Fruit fly (Drosophila melanogaster): ENCODE data around the gene CG3552.
A peak's percentile ranks its signal among the peaks of the same experiment; 100 is the strongest.

The CG3552 gene

dm6 chr3L:9505007-9505712 lies 49.0 kb downstream of the CG3552 start, which contains the start of gene path (continued):
- TF ChIP-seq Deaf1 (tag; optimal IDR thresholded peaks at IDR 0.05) (peak; percentile 47), zen2 (GFP tag; IDR thresholded peaks at IDR 0.05; ENCODE audit: partially characterized antibody) (no peak), nmo (GFP tag; optimal IDR thresholded peaks at IDR 0.05) (peak; percentile 57), CG10654 (GFP tag; optimal IDR thresholded peaks at IDR 0.05) (peak; percentile 29), CG7963 (GFP tag; IDR thresholded peaks at IDR 0.05; ENCODE audit: partially characterized antibody) (no peak), phol (tag; optimal IDR thresholded peaks at IDR 0.05) (peak; percentile 66), Rx (GFP tag; IDR thresholded peaks at IDR 0.05) (no peak), NK7.1 (GFP tag; optimal IDR thresholded peaks at IDR 0.05) (no peak), CG15011 (GFP tag; optimal IDR thresholded peaks at IDR 0.05) (no peak), CG32772 (GFP tag; IDR thresholded peaks at IDR 0.05) (no peak), Poxn (GFP tag; IDR thresholded peaks at IDR 0.05) (no peak), CG13287 (GFP tag; IDR thresholded peaks at IDR 0.05; ENCODE audit: partially characterized antibody) (peak; percentile 42; the same call in 1 of the 2 replicates), CG9609 (GFP tag; optimal IDR thresholded peaks at IDR 0.05) (no peak), ranshi (GFP tag; IDR thresholded peaks at IDR 0.05) (peak; percentile 19; the same call in 1 of the 2 replicates), slp2 (GFP tag; optimal IDR thresholded peaks at IDR 0.05) (no peak), CG18262 (tag; optimal IDR thresholded peaks at IDR 0.05) (peak; percentile 83), stc (GFP tag; IDR thresholded peaks at IDR 0.05) (no peak), wek (GFP tag; optimal IDR thresholded peaks at IDR 0.05) (no peak), Xrp1 (GFP tag; IDR thresholded peaks at IDR 0.05) (peak; percentile 48; the same call in 1 of the 2 replicates), CHES-1-like (GFP tag; optimal IDR thresholded peaks at IDR 0.05) (no peak), ara (GFP tag; IDR thresholded peaks at IDR 0.05) (0 out of 2 replicates have a peak, but pooled peaks have one; percentile 20), CG10366 (GFP tag; IDR thresholded peaks at IDR 0.05) (peak; percentile 16; the same call in 1 of the 2 replicates), CG3407 (GFP tag; optimal IDR thresholded peaks at IDR 0.05) (no peak), nerfin-2 (GFP tag; IDR thresholded peaks at IDR 0.05; ENCODE audit: partially characterized antibody) (0 out of 2 replicates have a peak, but pooled peaks have one; percentile 26), Usf (GFP tag; optimal IDR thresholded peaks at IDR 0.05) (no peak), CG17612 (GFP tag; IDR thresholded peaks at IDR 0.05) (no peak), CG3281 (GFP tag; optimal IDR thresholded peaks at IDR 0.05) (peak; percentile 55), CG14965 (GFP tag; optimal IDR thresholded peaks at IDR 0.05; ENCODE audit: borderline replicate concordance) (no peak), B-H1 (GFP tag; IDR thresholded peaks at IDR 0.05) (no peak), CG6854 (GFP tag; optimal IDR thresholded peaks at IDR 0.05) (no peak), CG2129 (GFP tag; IDR thresholded peaks at IDR 0.05; ENCODE audit: partially characterized antibody) (no peak), pum (GFP tag; optimal IDR thresholded peaks at IDR 0.05) (no peak), Doc2 (GFP tag; IDR thresholded peaks at IDR 0.05) (no peak), chinmo (GFP tag; IDR thresholded peaks at IDR 0.05; ENCODE audit: partially characterized antibody) (peak; percentile 56; the same call in 2 of the 4 replicates), gt (GFP tag; IDR thresholded peaks at IDR 0.05) (no peak), Chrac-16 (GFP tag; optimal IDR thresholded peaks at IDR 0.05) (no peak), ato (GFP tag; IDR thresholded peaks at IDR 0.05; ENCODE audit: partially characterized antibody) (no peak), CG16863 (GFP tag; optimal IDR thresholded peaks at IDR 0.05) (no peak), exex (tag; optimal IDR thresholded peaks at IDR 0.05) (no peak), Aef1 (GFP tag; IDR thresholded peaks at IDR 0.05) (no peak), bowl (GFP tag; IDR thresholded peaks at IDR 0.05) (no peak), CG11398 (GFP tag; optimal IDR thresholded peaks at IDR 0.05) (no peak), CG6689 (GFP tag; IDR thresholded peaks at IDR 0.05) (peak; percentile 30; the same call in 1 of the 2 replicates), Six4 (GFP tag; optimal IDR thresholded peaks at IDR 0.05) (peak; percentile 41), wdn (GFP tag; IDR thresholded peaks at IDR 0.05) (no peak), Ssrp (tag; optimal IDR thresholded peaks at IDR 0.05) (no peak), dm (GFP tag; optimal IDR thresholded peaks at IDR 0.05) (peak; percentile 57), Fer2 (tag; optimal IDR thresholded peaks at IDR 0.05) (no peak), CG13424 (tag; optimal IDR thresholded peaks at IDR 0.05) (peak; percentile 57)

Data from whole organism, embryonic.